Worm (Caenorhabditis elegans) whole organism, L4 larva: Measurements from ENCODE around the gene ani-2.

Source experiments
- F26F4.8 ChIP-seq: fragments of 200-800 bp; sonication (Bioruptor generic); conservative IDR thresholded peaks from 2 replicates; pipeline ENCODE4 v1.3.6; 2022; ENCODE audit warnings: missing genetic modification characterization, missing compliant biosample characterization
- Y48G9A.11 ChIP-seq: fragments of 200-800 bp; sonication (Bioruptor generic); IDR thresholded peaks from 2 replicates; pipeline ENCODE4 v1.3.6; 2022; ENCODE audit warnings: missing genetic modification reagents, missing genetic modification characterization, missing compliant biosample characterization
- Y5F2A.4 ChIP-seq: fragments of 200-800 bp; sonication (Bioruptor generic); optimal IDR thresholded peaks from 2 replicates; lab custom pipeline; 2018; ENCODE audit warnings: mild to moderate bottlenecking, missing genetic modification characterization, missing compliant biosample characterization
- aha-1 ChIP-seq: fragments of 150-350 bp; peaks from one replicate; lab custom pipeline; 2014; ENCODE audit warnings: missing biosample characterization, missing genetic modification characterization
- aly-2 ChIP-seq: sonication (generic microtip); optimal IDR thresholded peaks from 2 replicates; lab custom pipeline; 2018; ENCODE audit warnings: missing biosample characterization, missing genetic modification characterization
- ceh-20 ChIP-seq: fragments of 200-800 bp; sonication (Bioruptor generic); IDR thresholded peaks from 2 replicates; pipeline ENCODE4 v1.3.6; 2022; ENCODE audit warnings: missing genetic modification reagents, missing genetic modification characterization, missing compliant biosample characterization
- ceh-28 ChIP-seq: fragments of 150-350 bp; optimal IDR thresholded peaks from 2 replicates; lab custom pipeline; 2014; ENCODE audit warnings: missing biosample characterization, missing genetic modification reagents, missing genetic modification characterization
- ceh-82 ChIP-seq: sonication (generic microtip); optimal IDR thresholded peaks from 2 replicates; lab custom pipeline; 2017; ENCODE audit warnings: missing biosample characterization, missing genetic modification characterization
- cey-2 ChIP-seq: sonication (generic microtip); optimal IDR thresholded peaks from 3 replicates; lab custom pipeline; 2017; ENCODE audit warnings: missing genetic modification characterization, mild to moderate bottlenecking, missing compliant biosample characterization, antibody characterized with exemption, borderline replicate concordance; ENCODE audit not compliant: insufficient read depth
- daf-16 ChIP-seq, 3 experiments: sonication (generic microtip); optimal IDR thresholded peaks; 2 replicates each; lab custom pipeline; 2016 to 2017; ENCODE audit warnings: missing genetic modification characterization in 3 of 3, missing genetic modification reagents in 3 of 3, mild to moderate bottlenecking in 2 of 3, missing compliant biosample characterization in 2 of 3, missing biosample characterization in 1 of 3, moderate library complexity in 1 of 3
- dmd-9 ChIP-seq: fragments of 200-800 bp; sonication (Bioruptor generic); IDR thresholded peaks from 2 replicates; pipeline ENCODE4 v1.3.6; 2022; ENCODE audit warnings: missing genetic modification reagents, missing genetic modification characterization, missing compliant biosample characterization
- duxl-1 ChIP-seq: sonication (generic microtip); optimal IDR thresholded peaks from 2 replicates; lab custom pipeline; 2016; ENCODE audit warnings: mild to moderate bottlenecking, missing genetic modification characterization, moderate library complexity, missing compliant biosample characterization; ENCODE audit not compliant: poor library complexity
- dve-1 ChIP-seq: sonication (generic microtip); optimal IDR thresholded peaks from 2 replicates; lab custom pipeline; 2017; ENCODE audit warnings: antibody characterized with exemption, mild to moderate bottlenecking, missing genetic modification characterization, missing compliant biosample characterization; ENCODE audit not compliant: insufficient read depth
- egl-27 ChIP-seq: sonication (generic microtip); optimal IDR thresholded peaks from 3 replicates; lab custom pipeline; 2017; ENCODE audit warnings: missing biosample characterization, missing genetic modification reagents, missing genetic modification characterization
- hmg-1.1 ChIP-seq: fragments of 200-800 bp; sonication (Bioruptor generic); IDR thresholded peaks from 2 replicates; pipeline ENCODE4 v1.3.6; 2022; ENCODE audit warnings: missing genetic modification reagents, missing genetic modification characterization, missing compliant biosample characterization
- jun-1 ChIP-seq: fragments of 150-350 bp; optimal IDR thresholded peaks from 2 replicates; lab custom pipeline; 2014; ENCODE audit warnings: missing biosample characterization, missing genetic modification reagents, missing genetic modification characterization
- madf-5 ChIP-seq, 2 experiments: fragments of 200-800 bp; sonication (Bioruptor generic); IDR thresholded peaks; 2 replicates each; pipeline ENCODE4 v1.3.6; 2022; ENCODE audit warnings: missing compliant biosample characterization in 2 of 2, missing genetic modification characterization in 2 of 2
- mxl-2 ChIP-seq: fragments of 200-800 bp; sonication (Bioruptor generic); conservative IDR thresholded peaks from 2 replicates; pipeline ENCODE4 v1.3.6; 2022; ENCODE audit warnings: missing genetic modification reagents, missing genetic modification characterization, missing compliant biosample characterization
- mxl-3 ChIP-seq: fragments of 200-800 bp; sonication (Bioruptor generic); optimal IDR thresholded peaks from 2 replicates; lab custom pipeline; 2018; ENCODE audit warnings: mild to moderate bottlenecking, missing genetic modification characterization, missing compliant biosample characterization
- nhr-11 ChIP-seq: fragments of 150-350 bp; optimal IDR thresholded peaks from 2 replicates; lab custom pipeline; 2014; ENCODE audit warnings: missing biosample characterization, missing genetic modification characterization
- nhr-237 ChIP-seq: sonication (generic microtip); optimal IDR thresholded peaks from 2 replicates; lab custom pipeline; 2017; ENCODE audit warnings: missing biosample characterization, missing genetic modification characterization
- nhr-41 ChIP-seq: fragments of 200-800 bp; sonication (Bioruptor generic); IDR thresholded peaks from 2 replicates; pipeline ENCODE4 v1.3.6; 2022; ENCODE audit warnings: missing genetic modification reagents, missing genetic modification characterization, missing compliant biosample characterization
- nhr-42 ChIP-seq: fragments of 200-800 bp; sonication (Bioruptor generic); IDR thresholded peaks from 2 replicates; pipeline ENCODE4 v1.3.6; 2022; ENCODE audit warnings: missing genetic modification characterization, missing compliant biosample characterization
- nhr-48 ChIP-seq: sonication (generic microtip); optimal IDR thresholded peaks from 2 replicates; lab custom pipeline; 2016; ENCODE audit warnings: mild to moderate bottlenecking, missing genetic modification characterization, missing compliant biosample characterization
- nhr-77 ChIP-seq: fragments of 150-350 bp; optimal IDR thresholded peaks from 2 replicates; lab custom pipeline; 2014; ENCODE audit warnings: missing biosample characterization, missing genetic modification characterization
- php-3 ChIP-seq: fragments of 200-800 bp; sonication (Bioruptor generic); IDR thresholded peaks from 2 replicates; pipeline ENCODE4 v1.3.6; 2022; ENCODE audit warnings: missing genetic modification reagents, missing genetic modification characterization, missing compliant biosample characterization
- rbr-2 ChIP-seq: sonication (generic microtip); optimal IDR thresholded peaks from 2 replicates; lab custom pipeline; 2016; ENCODE audit warnings: missing genotype, missing genetic modification characterization, missing compliant biosample characterization
- set-16 ChIP-seq: fragments of 200-800 bp; sonication (Bioruptor generic); IDR thresholded peaks from 2 replicates; pipeline ENCODE4 v1.3.6; 2022; ENCODE audit warnings: missing genetic modification reagents, missing genetic modification characterization, missing compliant biosample characterization
- spr-1 ChIP-seq: sonication (generic microtip); optimal IDR thresholded peaks from 2 replicates; lab custom pipeline; 2016; ENCODE audit warnings: mild to moderate bottlenecking, missing genetic modification characterization, missing compliant biosample characterization
- tra-1 ChIP-seq: fragments of 200-800 bp; sonication (Bioruptor generic); IDR thresholded peaks from 2 replicates; pipeline ENCODE4 v1.3.6; 2022; ENCODE audit warnings: missing genetic modification reagents, missing genetic modification characterization, missing compliant biosample characterization
- unc-62 ChIP-seq, 3 experiments: fragments of 150-350 bp in 1 of 3; sonication (generic microtip); optimal IDR thresholded peaks in 2 of 3; peaks in 1 of 3; 1 replicate in 1 of 3; 2 replicates in 2 of 3; lab custom pipeline; 2014 to 2017; ENCODE audit warnings: missing biosample characterization in 3 of 3, missing genetic modification characterization in 3 of 3, missing genetic modification reagents in 3 of 3, missing genotype in 1 of 3
- zfp-2 ChIP-seq: sonication (generic microtip); optimal IDR thresholded peaks from 2 replicates; lab custom pipeline; 2016; ENCODE audit warnings: mild to moderate bottlenecking, missing genetic modification characterization, missing compliant biosample characterization

The ani-2 gene

DNA sequence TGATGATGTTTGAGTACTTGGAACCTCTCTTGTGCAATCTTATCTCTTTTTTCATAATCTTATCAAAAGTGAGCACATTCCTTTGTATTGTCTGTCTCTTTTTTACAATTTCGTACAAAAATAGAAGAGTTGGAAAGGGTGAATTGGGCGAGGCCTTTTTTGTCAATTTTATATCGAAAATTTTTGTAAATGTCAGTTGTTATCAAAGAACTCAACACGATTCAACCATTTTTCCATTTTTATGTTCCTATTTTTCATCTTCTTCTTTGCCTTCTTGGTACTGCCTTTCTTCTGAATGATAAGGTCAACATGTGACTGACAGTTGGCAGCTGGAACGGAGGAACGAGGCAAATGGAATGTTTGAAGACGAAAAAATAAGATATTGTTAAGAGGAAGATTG lies 48.6 kb upstream of the ani-2 start (continued):
- peak; percentile 51; the same call in 1 of the 2 replicates for TF ChIP-seq ceh-20 (GFP tag; lab: Robert Waterston, UW)
- TF ChIP-seq spr-1 (tag; lab: Kevin White, UChicago), result no peak
- TF ChIP-seq rbr-2 (tag; lab: Kevin White, UChicago), result no peak
- no peak for TF ChIP-seq mxl-2
- TF ChIP-seq duxl-1, result no peak
- TF ChIP-seq madf-5 (GFP tag; IDR thresholded peaks at IDR 0.05; lab: Robert Waterston, UW), result no peak
- peak; percentile 80 for TF ChIP-seq mxl-3 (GFP tag; lab: Kevin White, UChicago)
- no peak for TF ChIP-seq egl-27 (tag; lab: Kevin White, UChicago)
- TF ChIP-seq ceh-28 (tag; lab: Kevin White, UChicago), result no peak
- TF ChIP-seq ceh-82, result no peak

DNA sequence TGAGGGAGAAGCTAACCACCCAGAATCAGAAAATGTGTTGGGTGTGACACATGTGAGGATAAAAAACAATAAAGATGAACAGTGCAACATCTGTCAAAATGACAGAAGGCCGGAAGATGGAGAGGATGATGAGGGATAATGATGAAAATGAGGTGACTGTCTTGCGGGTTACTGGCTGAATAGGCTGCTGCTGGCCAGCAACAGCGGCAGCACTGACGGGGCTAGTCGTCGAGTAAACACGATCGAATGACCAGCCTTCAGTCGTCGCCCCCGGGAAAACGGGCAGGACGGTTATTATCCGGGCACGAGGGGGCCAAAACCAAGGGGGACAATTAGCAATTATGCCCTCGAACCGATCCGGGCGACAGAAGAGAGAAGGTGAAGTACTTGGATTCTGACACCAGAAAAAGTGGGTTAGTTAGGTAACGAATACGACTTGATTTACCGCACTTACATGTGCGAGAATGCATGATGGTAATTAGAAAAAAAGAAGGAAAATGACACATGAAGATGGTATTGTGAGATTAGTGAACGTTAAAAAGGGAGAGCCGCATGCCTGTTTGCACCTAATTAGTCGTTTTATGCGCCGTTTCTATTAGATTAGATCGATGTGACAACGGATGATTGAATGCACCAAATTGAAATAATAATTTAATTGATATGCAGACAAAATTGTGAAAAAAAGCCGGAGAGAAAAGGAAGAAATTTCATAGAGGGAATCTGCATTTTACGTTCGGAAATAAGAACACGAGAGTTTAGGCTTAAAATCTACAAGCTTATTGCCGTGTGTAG lies 46.7 kb upstream of the ani-2 start:
- TF ChIP-seq aha-1 (tag; lab: Kevin White, UChicago) (peak; percentile 94), unc-62 (GFP tag; optimal IDR thresholded peaks at IDR 0.05 in 1 of 2; lab: Kevin White, UChicago) (peak in 1 of 2 experiments; percentile 83), unc-62 (tag; optimal IDR thresholded peaks at IDR 0.05; lab: Kevin White, UChicago) (no peak), Y48G9A.11 (no peak), dve-1 (tag; lab: Kevin White, UChicago) (no peak), nhr-11 (tag; lab: Kevin White, UChicago) (no peak), hmg-1.1 (GFP tag; lab: Robert Waterston, UW) (no peak), mxl-3 (GFP tag; lab: Kevin White, UChicago) (peak; percentile 36), zfp-2 (no peak), spr-1 (tag; lab: Kevin White, UChicago) (no peak)

DNA sequence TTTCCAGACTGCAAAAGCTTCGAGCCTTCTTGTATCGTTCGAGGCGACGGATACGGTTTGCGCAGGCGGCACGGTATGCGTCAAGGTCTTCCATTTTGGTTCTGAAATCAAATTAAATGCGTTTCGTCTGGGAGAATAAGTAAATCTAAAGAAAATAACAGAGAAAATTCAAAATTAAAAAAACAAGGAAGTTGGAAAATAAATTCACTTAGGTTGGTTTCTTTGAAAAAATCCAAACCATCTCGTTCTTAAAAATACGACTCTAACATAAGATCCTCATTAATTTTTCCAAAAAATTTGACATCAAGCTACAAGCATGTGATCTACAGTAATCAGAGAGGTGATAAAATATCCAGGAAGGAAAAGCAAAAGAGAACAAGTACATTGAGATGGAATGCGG lies 45.0 kb upstream of the ani-2 start, which contains the start of gene T25D10.4:
Gene T25D10.4, minus strand, starts transcription at position 101 of the 400 bp plus-strand sequence.
- peak in 1 of 2 experiments; percentile 31 for TF ChIP-seq unc-62 (GFP tag; optimal IDR thresholded peaks at IDR 0.05 in 1 of 2; lab: Kevin White, UChicago)
- no peak for TF ChIP-seq unc-62 (tag; optimal IDR thresholded peaks at IDR 0.05; lab: Kevin White, UChicago)
- TF ChIP-seq F26F4.8 (GFP tag; lab: Robert Waterston, UW), result no peak
- no peak for TF ChIP-seq aha-1 (tag; lab: Kevin White, UChicago)

DNA sequence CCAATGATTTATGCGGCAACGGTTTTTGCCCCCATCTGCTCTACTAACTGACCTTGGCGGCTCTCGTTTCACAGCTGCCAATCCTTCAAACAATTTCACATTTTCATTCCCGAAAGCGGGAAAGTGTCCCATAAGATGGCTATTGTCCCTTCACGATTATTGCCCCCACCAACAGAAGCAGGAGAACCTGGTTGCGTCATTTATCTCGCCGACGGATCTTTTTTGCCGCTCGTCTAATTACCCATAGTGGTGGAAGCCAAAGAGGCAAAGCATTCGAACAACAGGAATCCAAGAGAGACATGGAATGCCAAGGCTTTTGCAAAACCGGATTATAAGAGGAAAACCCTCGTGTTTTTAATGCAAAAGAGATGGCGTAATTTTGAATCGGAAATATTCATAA lies 43.9 kb upstream of the ani-2 start:
- TF ChIP-seq jun-1 (tag; lab: Kevin White, UChicago) (no peak), Y5F2A.4 (GFP tag; lab: Kevin White, UChicago) (no peak), F26F4.8 (GFP tag; lab: Robert Waterston, UW) (no peak), mxl-2 (no peak), php-3 (GFP tag; lab: Robert Waterston, UW) (no peak), tra-1 (GFP tag; lab: Robert Waterston, UW) (no peak), cey-2 (no peak), dmd-9 (no peak), nhr-42 (GFP tag; lab: Robert Waterston, UW) (no peak), nhr-41 (no peak), nhr-48 (no peak), nhr-237 (tag; lab: Kevin White, UChicago) (no peak), nhr-77 (tag; lab: Kevin White, UChicago) (no peak), set-16 (GFP tag; lab: Robert Waterston, UW) (no peak)

DNA sequence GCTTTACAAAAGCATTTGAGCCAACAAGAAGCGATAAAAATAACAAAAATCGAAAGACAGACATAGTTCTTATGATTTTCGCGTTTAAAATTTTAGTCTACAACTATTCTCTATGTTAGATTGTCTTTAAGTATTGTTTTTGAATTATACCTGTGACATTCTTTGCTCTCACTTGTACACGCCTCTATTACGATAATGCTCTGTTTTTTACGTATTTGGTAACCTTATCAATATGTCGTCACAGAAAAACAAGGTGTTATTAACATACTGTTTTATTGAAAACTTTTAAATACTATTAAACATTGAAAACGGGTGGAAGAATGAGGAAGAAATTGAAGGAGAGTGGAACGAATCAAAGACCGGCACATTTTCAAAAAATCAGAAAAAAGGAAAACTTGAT lies 42.1 kb upstream of the ani-2 start, which contains the start of gene spp-11:
Gene spp-11, minus strand, starts transcription at position 101 of the 400 bp plus-strand sequence.
- TF ChIP-seq aly-2 (tag; lab: Kevin White, UChicago) (no peak), daf-16 (GFP tag; optimal IDR thresholded peaks at IDR 0.05; lab: Kevin White, UChicago) (no peak), daf-16 (tag; optimal IDR thresholded peaks at IDR 0.05; lab: Kevin White, UChicago) (peak; percentile 43)
